Fruit fly (Drosophila melanogaster): ENCODE data around the gene Es2.

Gene Es2

DNA sequence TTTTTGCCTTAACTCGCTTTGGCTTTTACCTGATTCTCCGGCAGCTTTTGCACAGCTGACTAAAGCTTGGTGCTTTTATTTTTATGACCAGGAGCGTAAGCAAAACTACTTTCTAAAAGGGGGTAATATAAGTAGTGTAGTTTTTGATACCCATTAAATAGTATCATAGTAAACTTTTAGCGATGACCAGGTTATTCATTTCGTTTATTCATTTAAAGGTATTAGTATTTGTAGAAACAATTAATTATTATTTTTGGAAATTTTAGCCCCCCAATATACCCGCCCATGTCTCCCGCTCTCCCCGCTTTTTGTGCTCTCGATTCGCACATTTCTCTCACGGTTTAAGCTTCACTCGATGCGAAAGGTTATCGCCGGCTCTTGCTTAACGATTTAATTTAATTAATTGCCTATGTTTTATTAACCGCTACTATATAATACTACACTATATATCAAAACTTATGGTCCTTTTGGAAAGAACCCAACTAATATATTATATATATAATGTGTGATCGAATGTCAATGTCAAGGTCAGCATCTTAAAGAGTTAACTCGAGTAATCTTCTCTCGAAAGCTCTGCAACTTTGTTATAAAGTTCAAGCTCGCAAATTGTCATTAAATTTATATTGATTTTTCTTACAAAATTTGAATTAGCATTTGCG is 3.2 kb downstream of the Es2 start, which contains the start of gene Sptr (continued):
- peak; percentile 90 for TF ChIP-seq cwo (GFP tag; optimal IDR thresholded peaks at IDR 0.05)
- no peak for TF ChIP-seq lov (optimal IDR thresholded peaks at IDR 0.05)
- 0 out of 3 replicates have a peak, but pooled peaks have one; percentile 26 for TF ChIP-seq lov (GFP tag; IDR thresholded peaks at IDR 0.05)
- TF ChIP-seq CG18262 (tag; optimal IDR thresholded peaks at IDR 0.05), result peak; percentile 75
- peak; percentile 88 for TF ChIP-seq CG11456 (GFP tag; IDR thresholded peaks at IDR 0.05)
- peak; percentile 90 for TF ChIP-seq Taf1 (GFP tag; IDR thresholded peaks at IDR 0.05)
- no peak for TF ChIP-seq Bgb (GFP tag; IDR thresholded peaks at IDR 0.05; ENCODE audit: partially characterized antibody)
- peak; percentile 73; the same call in 2 of the 3 replicates for TF ChIP-seq CG3726 (GFP tag; IDR thresholded peaks at IDR 0.05)
- TF ChIP-seq CG13424 (tag; optimal IDR thresholded peaks at IDR 0.05), result peak; percentile 91
- no peak for TF ChIP-seq zen2 (GFP tag; IDR thresholded peaks at IDR 0.05; ENCODE audit: partially characterized antibody)
- peak; percentile 85 for TF ChIP-seq CG15514 (GFP tag; optimal IDR thresholded peaks at IDR 0.05)
- peak; percentile 55 for TF ChIP-seq CG31365 (tag; optimal IDR thresholded peaks at IDR 0.05)
- no peak for TF ChIP-seq cad (GFP tag; optimal IDR thresholded peaks at IDR 0.05)
- TF ChIP-seq E2f2 (GFP tag; IDR thresholded peaks at IDR 0.05), result peak; percentile 77
- TF ChIP-seq MTF-1 (GFP tag; optimal IDR thresholded peaks at IDR 0.05; ENCODE audit: borderline replicate concordance), result peak; percentile 51
- TF ChIP-seq CG3281 (GFP tag; optimal IDR thresholded peaks at IDR 0.05), result peak; percentile 94
- TF ChIP-seq luna (GFP tag; optimal IDR thresholded peaks at IDR 0.05), result peak; percentile 65
- peak; percentile 18 for TF ChIP-seq CG30020 (tag; optimal IDR thresholded peaks at IDR 0.05)
- no peak for TF ChIP-seq dmrt11E (tag; optimal IDR thresholded peaks at IDR 0.05)
- peak; percentile 69 for TF ChIP-seq fd96Cb (tag; optimal IDR thresholded peaks at IDR 0.05)
- TF ChIP-seq knrl (GFP tag; IDR thresholded peaks at IDR 0.05; ENCODE audit: partially characterized antibody), result no peak
- peak; percentile 58 for TF ChIP-seq Camta (GFP tag; optimal IDR thresholded peaks at IDR 0.05)
- TF ChIP-seq CG14860 (GFP tag; IDR thresholded peaks at IDR 0.05; ENCODE audit: partially characterized antibody), result no peak
- no peak for TF ChIP-seq ato (GFP tag; IDR thresholded peaks at IDR 0.05; ENCODE audit: partially characterized antibody)
- TF ChIP-seq CG13296 (GFP tag; optimal IDR thresholded peaks at IDR 0.05), result peak; percentile 93
- TF ChIP-seq pfk (GFP tag; optimal IDR thresholded peaks at IDR 0.05), result no peak
- peak; percentile 75 to 79 for TF ChIP-seq Pdp1 (GFP tag; optimal IDR thresholded peaks at IDR 0.05)
- TF ChIP-seq crp (GFP tag; optimal IDR thresholded peaks at IDR 0.05), result peak in 1 of 2 experiments; percentile 69
- peak; percentile 96 for TF ChIP-seq CG2120 (GFP tag; optimal IDR thresholded peaks at IDR 0.05)
- peak in 1 of 2 experiments; percentile 63 for TF ChIP-seq Hr78 (GFP tag; optimal IDR thresholded peaks at IDR 0.05)
- peak; percentile 55 for TF ChIP-seq trh (GFP tag; optimal IDR thresholded peaks at IDR 0.05)
- peak; percentile 54 for TF ChIP-seq CG8281 (tag; optimal IDR thresholded peaks at IDR 0.05)
- peak; percentile 81 for TF ChIP-seq CG17612 (GFP tag; IDR thresholded peaks at IDR 0.05)
- peak; percentile 35 for TF ChIP-seq tup (GFP tag; optimal IDR thresholded peaks at IDR 0.05)
- peak; percentile 89 for TF ChIP-seq Mrtf (GFP tag; IDR thresholded peaks at IDR 0.05)
- peak; percentile 49 for TF ChIP-seq CG6254 (GFP tag; optimal IDR thresholded peaks at IDR 0.05)
- TF ChIP-seq croc (GFP tag; conservative IDR thresholded peaks at IDR 0.05), result peak; percentile 41; the same call in 1 of the 3 replicates
- peak; percentile 88 for TF ChIP-seq CG6854 (GFP tag; optimal IDR thresholded peaks at IDR 0.05)
- no peak for TF ChIP-seq pita (GFP tag; optimal IDR thresholded peaks at IDR 0.05)
- TF ChIP-seq eyg (GFP tag; optimal IDR thresholded peaks at IDR 0.05), result peak; percentile 67
- no peak for TF ChIP-seq Dp (GFP tag; optimal IDR thresholded peaks at IDR 0.05)
- peak; percentile 74 for TF ChIP-seq CG12942 (GFP tag; optimal IDR thresholded peaks at IDR 0.05)
- TF ChIP-seq CG8089 (GFP tag; optimal IDR thresholded peaks at IDR 0.05), result peak; percentile 2
- peak; percentile 92 for TF ChIP-seq lmd (GFP tag; IDR thresholded peaks at IDR 0.05)
- peak; percentile 95 for TF ChIP-seq Atf6 (GFP tag; IDR thresholded peaks at IDR 0.05)
- peak; percentile 73 for TF ChIP-seq CG7357 (GFP tag; IDR thresholded peaks at IDR 0.05)
- peak; percentile 42 for TF ChIP-seq trem (tag; optimal IDR thresholded peaks at IDR 0.05)
- TF ChIP-seq CG32767 (GFP tag; IDR thresholded peaks at IDR 0.05), result peak; percentile 73
